Worm (Caenorhabditis elegans) whole organism, late embryonic: ENCODE results near the gene F59B1.4.
A peak's percentile ranks its signal among the peaks of the same experiment; 100 is the strongest.

Source experiments
- C08G9.2 ChIP-seq: sonication (generic microtip); optimal IDR thresholded peaks from 2 replicates; lab custom pipeline; 2016; ENCODE audit warnings: mild to moderate bottlenecking, missing genetic modification characterization, moderate library complexity, missing compliant biosample characterization
- C38D4.7 ChIP-seq: fragments of 200-800 bp; sonication (Bioruptor generic); optimal IDR thresholded peaks from 2 replicates; lab custom pipeline; 2018; ENCODE audit warnings: mild to moderate bottlenecking, missing genetic modification characterization, moderate library complexity, missing compliant biosample characterization
- F13H6.1 ChIP-seq: sonication (generic microtip); optimal IDR thresholded peaks from 2 replicates; lab custom pipeline; 2016; ENCODE audit warnings: missing genetic modification characterization, missing compliant biosample characterization
- K02D7.2 ChIP-seq: sonication (generic microtip); optimal IDR thresholded peaks from 2 replicates; lab custom pipeline; 2017; ENCODE audit warnings: mild to moderate bottlenecking, missing genetic modification characterization, missing compliant biosample characterization
- T23F11.4 ChIP-seq: fragments of 200-800 bp; sonication (Bioruptor generic); optimal IDR thresholded peaks from 2 replicates; lab custom pipeline; 2018; ENCODE audit warnings: mild to moderate bottlenecking, missing genetic modification characterization, missing compliant biosample characterization
- Y22D7AL.16 ChIP-seq: sonication (generic microtip); optimal IDR thresholded peaks from 2 replicates; lab custom pipeline; 2016; ENCODE audit warnings: missing genetic modification characterization, missing compliant biosample characterization
- ceh-14 ChIP-seq: sonication (generic microtip); optimal IDR thresholded peaks from 2 replicates; lab custom pipeline; 2016; ENCODE audit warnings: missing genotype, missing genetic modification characterization, missing compliant biosample characterization
- ceh-19 ChIP-seq: fragments of 200-800 bp; sonication (Bioruptor generic); optimal IDR thresholded peaks from 2 replicates; lab custom pipeline; 2018; ENCODE audit warnings: mild to moderate bottlenecking, missing genetic modification characterization, missing compliant biosample characterization
- ceh-2 ChIP-seq: sonication (generic microtip); optimal IDR thresholded peaks from 2 replicates; lab custom pipeline; 2016; ENCODE audit warnings: missing genotype, missing genetic modification characterization, missing compliant biosample characterization
- ceh-24 ChIP-seq: sonication (generic microtip); optimal IDR thresholded peaks from 2 replicates; lab custom pipeline; 2016; ENCODE audit warnings: mild to moderate bottlenecking, missing genetic modification characterization, missing compliant biosample characterization
- ceh-31 ChIP-seq: sonication (generic microtip); optimal IDR thresholded peaks from 2 replicates; lab custom pipeline; 2016; ENCODE audit warnings: missing genetic modification characterization, missing compliant biosample characterization
- ceh-34 ChIP-seq: sonication (generic microtip); optimal IDR thresholded peaks from 2 replicates; lab custom pipeline; 2016; ENCODE audit warnings: mild to moderate bottlenecking, missing genetic modification characterization, missing compliant biosample characterization
- dve-1 ChIP-seq: sonication (generic microtip); optimal IDR thresholded peaks from 2 replicates; lab custom pipeline; 2017; ENCODE audit warnings: antibody characterized with exemption, mild to moderate bottlenecking, missing genetic modification characterization, missing compliant biosample characterization
- ets-4 ChIP-seq: sonication (generic microtip); optimal IDR thresholded peaks from 2 replicates; lab custom pipeline; 2016; ENCODE audit warnings: missing genetic modification characterization, missing compliant biosample characterization
- fkh-10 ChIP-seq: fragments of 150-350 bp; optimal IDR thresholded peaks from 2 replicates; lab custom pipeline; 2014; ENCODE audit warnings: missing biosample characterization, missing genetic modification reagents, missing genetic modification characterization
- fkh-6 ChIP-seq: sonication (generic microtip); optimal IDR thresholded peaks from 2 replicates; lab custom pipeline; 2016; ENCODE audit warnings: missing genetic modification characterization, missing compliant biosample characterization
- gmeb-2 ChIP-seq: sonication (generic microtip); optimal IDR thresholded peaks from 2 replicates; lab custom pipeline; 2016; ENCODE audit warnings: missing genetic modification characterization, inconsistent platforms, missing compliant biosample characterization
- hlh-13 ChIP-seq: fragments of 200-800 bp; sonication (Bioruptor generic); optimal IDR thresholded peaks from 2 replicates; lab custom pipeline; 2018; ENCODE audit warnings: mild to moderate bottlenecking, missing genetic modification characterization, missing compliant biosample characterization
- hlh-6 ChIP-seq: sonication (generic microtip); optimal IDR thresholded peaks from 2 replicates; lab custom pipeline; 2016; ENCODE audit warnings: missing genotype, missing genetic modification characterization, missing compliant biosample characterization
- hlh-8 ChIP-seq: sonication (generic microtip); optimal IDR thresholded peaks from 2 replicates; lab custom pipeline; 2016; ENCODE audit warnings: missing genotype, missing genetic modification characterization, missing compliant biosample characterization
- madf-2 ChIP-seq: sonication (generic microtip); optimal IDR thresholded peaks from 2 replicates; lab custom pipeline; 2017; ENCODE audit warnings: missing genetic modification characterization, missing compliant biosample characterization
- mec-3 ChIP-seq: sonication (generic microtip); optimal IDR thresholded peaks from 2 replicates; lab custom pipeline; 2016; ENCODE audit warnings: borderline replicate concordance, missing genetic modification characterization, missing compliant biosample characterization
- nfya-1 ChIP-seq: sonication (generic microtip); optimal IDR thresholded peaks from 2 replicates; lab custom pipeline; 2017; ENCODE audit warnings: missing genetic modification characterization, mild to moderate bottlenecking, missing compliant biosample characterization, antibody characterized with exemption, moderate library complexity
- nhr-11 ChIP-seq: fragments of 150-350 bp; optimal IDR thresholded peaks from 2 replicates; lab custom pipeline; 2014; ENCODE audit warnings: missing biosample characterization, missing genetic modification characterization
- nhr-232 ChIP-seq: sonication (generic microtip); optimal IDR thresholded peaks from 2 replicates; lab custom pipeline; 2016; ENCODE audit warnings: missing genetic modification characterization, missing compliant biosample characterization
- odd-2 ChIP-seq: sonication (generic microtip); optimal IDR thresholded peaks from 2 replicates; lab custom pipeline; 2017; ENCODE audit warnings: antibody characterized with exemption, mild to moderate bottlenecking, missing genetic modification characterization, missing compliant biosample characterization
- pqm-1 ChIP-seq: sonication (generic microtip); optimal IDR thresholded peaks from 2 replicates; lab custom pipeline; 2016; ENCODE audit warnings: missing genetic modification characterization, missing compliant biosample characterization
- pros-1 ChIP-seq: fragments of 150-350 bp; optimal IDR thresholded peaks from 2 replicates; lab custom pipeline; 2014; ENCODE audit warnings: missing biosample characterization, missing genetic modification reagents, missing genetic modification characterization
- ref-2 ChIP-seq: sonication (generic microtip); optimal IDR thresholded peaks from 2 replicates; lab custom pipeline; 2016; ENCODE audit warnings: missing genetic modification characterization, missing compliant biosample characterization
- rnt-1 ChIP-seq: sonication (generic microtip); optimal IDR thresholded peaks from 2 replicates; lab custom pipeline; 2016; ENCODE audit warnings: missing genetic modification characterization, missing compliant biosample characterization
- sdc-2 ChIP-seq: sonication (generic microtip); optimal IDR thresholded peaks from 2 replicates; lab custom pipeline; 2016; ENCODE audit warnings: missing genotype, missing genetic modification characterization, missing compliant biosample characterization
- sox-2 ChIP-seq: fragments of 200-800 bp; sonication (Bioruptor generic); IDR thresholded peaks from 2 replicates; pipeline ENCODE4 v1.3.6; 2022; ENCODE audit warnings: missing genetic modification reagents, missing genetic modification characterization, missing compliant biosample characterization
- syd-9 ChIP-seq: sonication (generic microtip); optimal IDR thresholded peaks from 2 replicates; lab custom pipeline; 2016; ENCODE audit warnings: mild to moderate bottlenecking, missing genetic modification characterization, moderate library complexity, missing compliant biosample characterization
- tbx-7 ChIP-seq: sonication (generic microtip); optimal IDR thresholded peaks from 2 replicates; lab custom pipeline; 2016; ENCODE audit warnings: missing genotype, missing genetic modification characterization, missing compliant biosample characterization
- unc-42 ChIP-seq: sonication (generic microtip); optimal IDR thresholded peaks from 2 replicates; lab custom pipeline; 2016; ENCODE audit warnings: missing genotype, missing genetic modification characterization, missing compliant biosample characterization
- unc-86 ChIP-seq: sonication (generic microtip); optimal IDR thresholded peaks from 2 replicates; lab custom pipeline; 2016; ENCODE audit warnings: missing genetic modification characterization, missing compliant biosample characterization
- zip-5 ChIP-seq: sonication (generic microtip); optimal IDR thresholded peaks from 2 replicates; lab custom pipeline; 2016; ENCODE audit warnings: missing genetic modification characterization, missing compliant biosample characterization
- ztf-16 ChIP-seq: sonication (generic microtip); optimal IDR thresholded peaks from 2 replicates; lab custom pipeline; 2017; ENCODE audit warnings: missing genetic modification characterization, missing compliant biosample characterization

F59B1.4 gene

DNA sequence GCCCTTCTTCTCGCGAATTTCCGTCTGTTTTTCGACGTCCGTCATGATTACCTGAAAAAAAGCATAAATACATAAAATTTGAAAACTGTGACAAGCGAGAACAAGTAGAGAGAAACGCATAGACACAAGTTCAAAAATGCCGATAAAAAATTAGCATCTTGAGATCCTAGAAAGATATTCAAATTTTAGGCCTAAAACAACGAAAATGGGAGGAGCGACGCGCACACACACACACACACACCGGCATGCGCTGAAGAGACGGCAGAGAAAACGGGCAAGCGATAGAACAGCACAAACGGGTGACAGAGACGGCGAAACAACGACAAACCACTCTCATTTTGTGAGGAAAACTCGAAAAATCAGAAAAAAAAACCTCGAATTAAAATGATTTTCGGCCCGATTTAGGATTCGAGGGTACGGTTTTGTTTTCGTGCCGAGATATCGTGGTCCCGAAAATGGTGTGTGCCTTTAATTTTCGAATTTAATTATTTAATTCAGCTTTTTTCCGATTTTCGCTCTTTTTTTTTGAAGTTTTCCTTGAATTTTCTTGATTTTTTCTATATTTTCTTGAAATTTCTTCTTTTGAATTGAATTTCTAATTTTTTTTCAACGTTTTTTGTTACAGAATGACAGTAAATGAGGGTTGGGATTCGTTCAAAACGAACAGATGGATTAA, 40.7 kb downstream of the F59B1.4 start, which contains the start of the genes rpl-11.1 and T22F3.2:
TSS of gene rpl-11.1 (minus strand) at position 51 of the 676 bp plus-strand sequence.
TSS of gene T22F3.2 (plus strand) at position 626 of the 676 bp plus-strand sequence.
- TF ChIP-seq pqm-1 (tag; lab: Kevin White, UChicago) (no peak), nfya-1 (peak; percentile 14)
- TF ChIP-seq, all 69 proteins: peak for 1

DNA sequence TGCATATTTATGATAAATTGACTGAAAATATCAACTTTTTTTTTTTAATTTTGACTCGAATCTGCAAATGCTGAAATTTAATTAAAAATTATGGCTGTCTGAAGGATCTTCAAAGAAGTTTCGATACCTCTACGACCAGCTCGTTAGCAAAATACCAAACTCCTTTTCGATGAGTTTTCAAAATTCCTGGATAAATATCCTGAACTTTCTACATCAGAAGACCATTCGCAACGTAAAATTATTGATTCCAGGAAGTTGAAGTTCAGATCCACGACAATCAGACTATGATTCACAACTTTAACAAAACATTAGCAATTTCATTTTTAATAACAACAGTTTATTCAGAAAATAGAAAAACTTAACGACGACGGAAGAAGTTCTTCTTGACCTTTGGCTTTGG, 41.8 kb downstream of the F59B1.4 start:
- TF ChIP-seq ceh-34 (tag; lab: Kevin White, UChicago) (no peak), ceh-31 (tag; lab: Kevin White, UChicago) (no peak), sox-2 (GFP tag; lab: Robert Waterston, UW) (no peak)

DNA sequence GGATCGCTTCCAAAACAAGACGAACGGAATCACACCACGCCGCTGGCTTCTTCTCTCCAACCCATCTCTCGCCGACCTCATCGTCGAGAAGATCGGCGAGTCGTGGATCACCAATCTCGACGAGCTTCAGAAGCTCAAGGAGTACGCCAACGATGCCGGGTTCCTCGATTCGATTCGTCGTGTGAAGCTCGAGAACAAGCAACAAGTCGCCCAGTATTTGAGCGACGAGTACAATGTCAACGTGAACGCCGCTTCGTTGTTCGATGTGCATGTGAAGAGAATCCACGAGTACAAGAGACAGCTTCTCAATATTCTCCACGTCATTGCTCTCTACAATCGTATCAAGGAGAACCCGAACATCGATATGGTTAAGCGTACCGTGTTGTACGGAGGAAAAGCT, 43.2 kb downstream of the F59B1.4 start:
- TF ChIP-seq ceh-19 (GFP tag; lab: Kevin White, UChicago): no peak
- TF ChIP-seq fkh-6 (tag; lab: Kevin White, UChicago): no peak
- no peak for TF ChIP-seq unc-86 (tag; lab: Kevin White, UChicago)
- no peak for TF ChIP-seq pros-1 (tag; lab: Kevin White, UChicago)
- no peak for TF ChIP-seq ref-2 (tag; lab: Kevin White, UChicago)
- no peak for TF ChIP-seq ceh-14 (tag; lab: Kevin White, UChicago)
- no peak for TF ChIP-seq nhr-11 (tag; lab: Kevin White, UChicago)
- TF ChIP-seq F13H6.1 (tag; lab: Kevin White, UChicago): no peak
- TF ChIP-seq hlh-8 (tag; lab: Kevin White, UChicago): no peak
- TF ChIP-seq sdc-2: no peak
- TF ChIP-seq ets-4 (tag; lab: Kevin White, UChicago): no peak
- no peak for TF ChIP-seq ceh-2 (tag; lab: Kevin White, UChicago)
- no peak for TF ChIP-seq hlh-13
- no peak for TF ChIP-seq nfya-1
- no peak for TF ChIP-seq zip-5 (tag; lab: Kevin White, UChicago)
- TF ChIP-seq madf-2 (tag; lab: Kevin White, UChicago): no peak
- TF ChIP-seq tbx-7 (tag; lab: Kevin White, UChicago): no peak
- no peak for TF ChIP-seq mec-3 (tag; lab: Kevin White, UChicago)
- TF ChIP-seq odd-2: no peak
- no peak for TF ChIP-seq unc-42 (tag; lab: Kevin White, UChicago)

DNA sequence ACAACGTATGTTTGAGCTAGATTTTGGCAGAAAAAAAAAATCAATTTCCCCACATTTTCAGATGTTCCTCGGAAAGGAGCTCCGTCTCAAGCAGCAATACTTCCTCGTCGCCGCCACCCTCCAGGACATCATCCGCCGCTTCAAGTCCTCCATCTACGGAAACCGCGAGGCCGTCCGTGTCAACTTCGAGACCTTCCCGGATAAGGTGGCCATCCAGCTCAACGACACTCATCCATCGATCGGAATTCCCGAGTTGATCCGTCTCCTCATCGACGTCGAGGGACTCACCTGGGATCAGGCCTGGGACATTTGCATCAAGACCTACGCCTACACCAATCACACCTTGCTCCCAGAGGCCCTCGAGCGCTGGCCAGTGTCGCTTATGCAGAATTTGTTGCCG, 44.2 kb downstream of the F59B1.4 start:
- TF ChIP-seq hlh-6 (tag; lab: Kevin White, UChicago) (no peak), ref-2 (tag; lab: Kevin White, UChicago) (no peak), ztf-16 (no peak), ets-4 (tag; lab: Kevin White, UChicago) (no peak), gmeb-2 (tag; lab: Kevin White, UChicago) (no peak)

DNA sequence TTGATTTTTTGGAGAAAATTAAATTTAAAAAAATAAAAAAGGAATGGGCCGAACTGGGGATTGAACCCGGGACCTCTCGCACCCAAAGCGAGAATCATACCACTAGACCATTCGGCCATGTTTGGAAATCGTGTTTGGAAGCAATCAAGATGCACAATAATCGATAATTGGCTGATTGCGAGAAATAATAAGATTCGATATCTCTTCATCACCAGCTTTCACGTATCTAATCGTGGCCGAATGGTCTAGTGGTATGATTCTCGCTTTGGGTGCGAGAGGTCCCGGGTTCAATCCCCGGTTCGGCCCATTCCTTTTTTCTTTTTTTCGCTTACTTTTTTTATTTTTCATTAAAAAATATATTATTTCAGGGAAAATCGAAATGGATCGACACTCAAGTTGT, 44.8 kb downstream of the F59B1.4 start:
- TF ChIP-seq rnt-1 (tag; lab: Kevin White, UChicago): no peak
- no peak for TF ChIP-seq T23F11.4 (GFP tag; lab: Kevin White, UChicago)
- TF ChIP-seq nhr-232 (tag; lab: Kevin White, UChicago): no peak
- TF ChIP-seq unc-42 (tag; lab: Kevin White, UChicago): no peak
- TF ChIP-seq hlh-6 (tag; lab: Kevin White, UChicago): no peak
- no peak for TF ChIP-seq syd-9 (tag; lab: Kevin White, UChicago)
- no peak for TF ChIP-seq ztf-16
- no peak for TF ChIP-seq nhr-11 (tag; lab: Kevin White, UChicago)

DNA sequence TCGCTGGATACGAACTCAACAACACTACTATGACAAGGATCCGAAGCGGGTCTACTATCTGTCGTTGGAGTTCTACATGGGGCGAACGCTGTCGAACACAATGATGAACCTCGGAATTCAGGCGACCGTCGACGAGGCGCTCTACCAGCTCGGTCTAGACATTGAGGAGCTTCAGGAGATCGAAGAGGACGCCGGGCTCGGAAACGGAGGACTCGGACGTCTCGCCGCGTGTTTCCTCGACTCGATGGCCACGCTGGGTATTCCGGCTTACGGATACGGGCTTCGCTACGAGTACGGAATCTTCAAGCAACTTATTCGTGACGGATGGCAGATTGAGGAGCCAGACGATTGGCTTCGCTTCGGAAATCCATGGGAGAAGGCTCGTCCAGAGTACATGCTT, 45.2 kb downstream of the F59B1.4 start:
- TF ChIP-seq K02D7.2 (no peak), nfya-1 (no peak), C38D4.7 (GFP tag; lab: Kevin White, UChicago) (no peak), ceh-24 (tag; lab: Kevin White, UChicago) (no peak), gmeb-2 (tag; lab: Kevin White, UChicago) (no peak), hlh-13 (no peak), dve-1 (tag; lab: Kevin White, UChicago) (no peak), Y22D7AL.16 (no peak), C08G9.2 (no peak), fkh-10 (GFP tag; lab: Kevin White, UChicago) (no peak)
